Worm (Caenorhabditis elegans) whole organism, late embryonic: Measurements from ENCODE around the gene Y39B6A.5.

Source experiments
- C38D4.7 ChIP-seq: fragments of 200-800 bp; sonication (Bioruptor generic); optimal IDR thresholded peaks from 2 replicates; lab custom pipeline; 2018; ENCODE audit warnings: mild to moderate bottlenecking, missing genetic modification characterization, moderate library complexity, missing compliant biosample characterization
- K02D7.2 ChIP-seq: sonication (generic microtip); optimal IDR thresholded peaks from 2 replicates; lab custom pipeline; 2017; ENCODE audit warnings: mild to moderate bottlenecking, missing genetic modification characterization, missing compliant biosample characterization
- K09A11.1 ChIP-seq: sonication (generic microtip); optimal IDR thresholded peaks from 2 replicates; lab custom pipeline; 2017; ENCODE audit warnings: antibody characterized with exemption, mild to moderate bottlenecking, missing genetic modification characterization, missing compliant biosample characterization; ENCODE audit not compliant: insufficient read depth
- T23F11.4 ChIP-seq: fragments of 200-800 bp; sonication (Bioruptor generic); optimal IDR thresholded peaks from 2 replicates; lab custom pipeline; 2018; ENCODE audit warnings: mild to moderate bottlenecking, missing genetic modification characterization, missing compliant biosample characterization
- Y22D7AL.16 ChIP-seq: sonication (generic microtip); optimal IDR thresholded peaks from 2 replicates; lab custom pipeline; 2016; ENCODE audit warnings: missing genetic modification characterization, missing compliant biosample characterization
- ahr-1 ChIP-seq: sonication (generic microtip); optimal IDR thresholded peaks from 2 replicates; lab custom pipeline; 2016; ENCODE audit warnings: missing genetic modification characterization, missing compliant biosample characterization
- ama-1 ChIP-seq: fragments of 150-350 bp; optimal IDR thresholded peaks from 2 replicates; lab custom pipeline; 2014
- ceh-14 ChIP-seq: sonication (generic microtip); optimal IDR thresholded peaks from 2 replicates; lab custom pipeline; 2016; ENCODE audit warnings: missing genotype, missing genetic modification characterization, missing compliant biosample characterization
- ceh-19 ChIP-seq: fragments of 200-800 bp; sonication (Bioruptor generic); optimal IDR thresholded peaks from 2 replicates; lab custom pipeline; 2018; ENCODE audit warnings: mild to moderate bottlenecking, missing genetic modification characterization, missing compliant biosample characterization
- ceh-2 ChIP-seq: sonication (generic microtip); optimal IDR thresholded peaks from 2 replicates; lab custom pipeline; 2016; ENCODE audit warnings: missing genotype, missing genetic modification characterization, missing compliant biosample characterization
- ceh-22 ChIP-seq: sonication (generic microtip); optimal IDR thresholded peaks from 2 replicates; lab custom pipeline; 2017; ENCODE audit warnings: missing biosample characterization, missing genetic modification characterization
- ceh-31 ChIP-seq: sonication (generic microtip); optimal IDR thresholded peaks from 2 replicates; lab custom pipeline; 2016; ENCODE audit warnings: missing genetic modification characterization, missing compliant biosample characterization
- ceh-48 ChIP-seq: sonication (generic microtip); optimal IDR thresholded peaks from 2 replicates; lab custom pipeline; 2016; ENCODE audit warnings: missing genetic modification characterization, inconsistent platforms, missing compliant biosample characterization
- che-1 ChIP-seq: sonication (generic microtip); optimal IDR thresholded peaks from 2 replicates; lab custom pipeline; 2016; ENCODE audit warnings: mild to moderate bottlenecking, missing genetic modification characterization, missing compliant biosample characterization
- dve-1 ChIP-seq: sonication (generic microtip); optimal IDR thresholded peaks from 2 replicates; lab custom pipeline; 2017; ENCODE audit warnings: antibody characterized with exemption, mild to moderate bottlenecking, missing genetic modification characterization, missing compliant biosample characterization
- elt-4 ChIP-seq: sonication (generic microtip); optimal IDR thresholded peaks from 2 replicates; lab custom pipeline; 2016; ENCODE audit warnings: missing genetic modification characterization, missing compliant biosample characterization
- fkh-10 ChIP-seq: fragments of 150-350 bp; optimal IDR thresholded peaks from 2 replicates; lab custom pipeline; 2014; ENCODE audit warnings: missing biosample characterization, missing genetic modification reagents, missing genetic modification characterization
- fkh-6 ChIP-seq: sonication (generic microtip); optimal IDR thresholded peaks from 2 replicates; lab custom pipeline; 2016; ENCODE audit warnings: missing genetic modification characterization, missing compliant biosample characterization
- hlh-13 ChIP-seq: fragments of 200-800 bp; sonication (Bioruptor generic); optimal IDR thresholded peaks from 2 replicates; lab custom pipeline; 2018; ENCODE audit warnings: mild to moderate bottlenecking, missing genetic modification characterization, missing compliant biosample characterization
- hlh-30 ChIP-seq: sonication (generic microtip); optimal IDR thresholded peaks from 2 replicates; lab custom pipeline; 2017; ENCODE audit warnings: antibody characterized with exemption, missing genetic modification characterization, missing compliant biosample characterization; ENCODE audit not compliant: insufficient read depth
- hlh-6 ChIP-seq: sonication (generic microtip); optimal IDR thresholded peaks from 2 replicates; lab custom pipeline; 2016; ENCODE audit warnings: missing genotype, missing genetic modification characterization, missing compliant biosample characterization
- hlh-8 ChIP-seq: sonication (generic microtip); optimal IDR thresholded peaks from 2 replicates; lab custom pipeline; 2016; ENCODE audit warnings: missing genotype, missing genetic modification characterization, missing compliant biosample characterization
- madf-2 ChIP-seq: sonication (generic microtip); optimal IDR thresholded peaks from 2 replicates; lab custom pipeline; 2017; ENCODE audit warnings: missing genetic modification characterization, missing compliant biosample characterization
- mec-3 ChIP-seq: sonication (generic microtip); optimal IDR thresholded peaks from 2 replicates; lab custom pipeline; 2016; ENCODE audit warnings: borderline replicate concordance, missing genetic modification characterization, missing compliant biosample characterization
- nhr-11 ChIP-seq: fragments of 150-350 bp; optimal IDR thresholded peaks from 2 replicates; lab custom pipeline; 2014; ENCODE audit warnings: missing biosample characterization, missing genetic modification characterization
- pag-3 ChIP-seq: sonication (generic microtip); optimal IDR thresholded peaks from 2 replicates; lab custom pipeline; 2016; ENCODE audit warnings: missing compliant biosample characterization, missing genetic modification characterization, borderline replicate concordance
- pat-9 ChIP-seq: fragments of 200-800 bp; sonication (Bioruptor generic); optimal IDR thresholded peaks from 2 replicates; lab custom pipeline; 2018; ENCODE audit warnings: mild to moderate bottlenecking, missing genetic modification characterization, moderate library complexity, missing compliant biosample characterization
- pha-2 ChIP-seq: sonication (generic microtip); optimal IDR thresholded peaks from 2 replicates; lab custom pipeline; 2017; ENCODE audit warnings: mild to moderate bottlenecking, missing genetic modification characterization, missing compliant biosample characterization
- pha-4 ChIP-seq: fragments of 150-350 bp; optimal IDR thresholded peaks from 2 replicates; lab custom pipeline; 2018; ENCODE audit warnings: missing biosample characterization, missing genetic modification reagents, missing genetic modification characterization
- pqm-1 ChIP-seq: sonication (generic microtip); optimal IDR thresholded peaks from 2 replicates; lab custom pipeline; 2016; ENCODE audit warnings: missing genetic modification characterization, missing compliant biosample characterization
- sdc-2 ChIP-seq: sonication (generic microtip); optimal IDR thresholded peaks from 2 replicates; lab custom pipeline; 2016; ENCODE audit warnings: missing genotype, missing genetic modification characterization, missing compliant biosample characterization
- sox-2 ChIP-seq: fragments of 200-800 bp; sonication (Bioruptor generic); IDR thresholded peaks from 2 replicates; pipeline ENCODE4 v1.3.6; 2022; ENCODE audit warnings: missing genetic modification reagents, missing genetic modification characterization, missing compliant biosample characterization
- sox-4 ChIP-seq: sonication (generic microtip); optimal IDR thresholded peaks from 2 replicates; lab custom pipeline; 2017; ENCODE audit warnings: mild to moderate bottlenecking, missing genetic modification characterization, inconsistent platforms, missing compliant biosample characterization
- syd-9 ChIP-seq: sonication (generic microtip); optimal IDR thresholded peaks from 2 replicates; lab custom pipeline; 2016; ENCODE audit warnings: mild to moderate bottlenecking, missing genetic modification characterization, moderate library complexity, missing compliant biosample characterization
- ttx-3 ChIP-seq: sonication (generic microtip); optimal IDR thresholded peaks from 2 replicates; lab custom pipeline; 2016; ENCODE audit warnings: missing genetic modification reagents, missing genetic modification characterization, missing compliant biosample characterization
- unc-42 ChIP-seq: sonication (generic microtip); optimal IDR thresholded peaks from 2 replicates; lab custom pipeline; 2016; ENCODE audit warnings: missing genotype, missing genetic modification characterization, missing compliant biosample characterization
- unc-86 ChIP-seq: sonication (generic microtip); optimal IDR thresholded peaks from 2 replicates; lab custom pipeline; 2016; ENCODE audit warnings: missing genetic modification characterization, missing compliant biosample characterization
- ztf-16 ChIP-seq: sonication (generic microtip); optimal IDR thresholded peaks from 2 replicates; lab custom pipeline; 2017; ENCODE audit warnings: missing genetic modification characterization, missing compliant biosample characterization

The Y39B6A.5 gene

DNA sequence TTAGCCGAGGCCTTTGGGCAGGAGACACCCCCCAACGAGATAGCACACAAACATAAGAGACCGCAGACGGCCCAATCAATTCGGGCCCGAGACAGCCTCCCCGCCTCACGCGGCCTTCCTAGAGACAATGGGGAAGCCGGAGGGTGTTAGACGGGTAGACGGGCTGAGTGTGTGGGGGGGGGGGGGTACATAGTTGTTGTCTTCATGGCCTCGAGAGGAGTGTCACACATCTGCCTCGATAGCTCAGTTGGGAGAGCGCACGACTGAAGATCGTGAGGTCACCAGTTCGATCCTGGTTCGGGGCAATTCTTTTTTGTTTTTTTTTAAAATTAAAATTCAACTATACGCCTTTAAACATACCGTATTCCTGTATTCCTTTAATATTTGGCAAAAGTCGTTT is 32.9 kb downstream of the Y39B6A.5 start (continued):
- no peak for TF ChIP-seq ceh-22 (tag; lab: Kevin White, UChicago)
- TF ChIP-seq ceh-19 = peak; percentile 76
- TF ChIP-seq che-1 = peak; percentile 80
- TF ChIP-seq hlh-6 = peak; percentile 66
- TF ChIP-seq unc-42 (tag; lab: Kevin White, UChicago) = peak; percentile 13
- TF ChIP-seq ttx-3 = peak; percentile 69
- peak; percentile 93 for TF ChIP-seq pha-2 (tag; lab: Kevin White, UChicago)
- TF ChIP-seq syd-9 (tag; lab: Kevin White, UChicago) = peak; percentile 55
- TF ChIP-seq pqm-1 = peak; percentile 13
- TF ChIP-seq ceh-14 (tag; lab: Kevin White, UChicago) = peak; percentile 62
- peak; percentile 65 for TF ChIP-seq hlh-13 (GFP tag; lab: Kevin White, UChicago)
- TF ChIP-seq dve-1 (tag; lab: Kevin White, UChicago) = peak; percentile 38
- TF ChIP-seq fkh-6 (tag; lab: Kevin White, UChicago) = peak; percentile 50
- TF ChIP-seq ceh-48 (tag; lab: Kevin White, UChicago) = peak; percentile 69
- peak; percentile 64 for TF ChIP-seq Y22D7AL.16
- TF ChIP-seq ama-1 (lab: Kevin White, UChicago) = no peak
- peak; percentile 81 for TF ChIP-seq hlh-30 (tag; lab: Kevin White, UChicago)
- TF ChIP-seq ceh-2 = peak; percentile 30
- peak; percentile 28 for TF ChIP-seq ahr-1
- peak; percentile 18 for TF ChIP-seq pag-3 (tag; lab: Kevin White, UChicago)
- TF ChIP-seq nhr-11 (tag; lab: Kevin White, UChicago) = no peak
- no peak for TF ChIP-seq mec-3
- TF ChIP-seq C38D4.7 (GFP tag; lab: Kevin White, UChicago) = peak; percentile 75
- peak; percentile 65 for TF ChIP-seq sox-4
- peak; percentile 57 for TF ChIP-seq K09A11.1 (tag; lab: Kevin White, UChicago)
- TF ChIP-seq pat-9 (tag; lab: Kevin White, UChicago) = peak; percentile 71

DNA sequence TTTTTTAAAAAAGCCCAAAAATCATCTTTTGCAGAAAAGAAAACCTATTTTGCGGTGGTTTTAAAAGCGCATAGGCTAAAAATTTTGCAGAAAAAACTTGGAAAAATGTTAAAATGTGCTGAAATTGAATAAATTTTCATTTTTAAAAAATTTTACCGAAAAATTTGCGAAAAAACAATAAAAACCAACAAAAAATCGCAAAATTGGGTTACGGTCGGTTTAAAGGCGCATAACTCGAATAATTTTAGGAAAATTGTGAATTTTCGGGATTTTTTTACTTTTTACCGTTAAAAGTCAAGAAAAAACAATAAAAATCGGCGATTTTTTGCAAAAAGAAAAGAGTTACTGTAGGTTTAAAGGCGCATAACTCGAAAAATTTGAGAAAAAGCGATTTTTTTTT is 33.4 kb downstream of the Y39B6A.5 start:
- TF ChIP-seq K02D7.2 (no peak), ceh-22 (tag; lab: Kevin White, UChicago) (no peak), hlh-8 (no peak), fkh-10 (no peak), ceh-19 (no peak), T23F11.4 (GFP tag; lab: Kevin White, UChicago) (no peak), ceh-31 (tag; lab: Kevin White, UChicago) (no peak), fkh-6 (tag; lab: Kevin White, UChicago) (no peak), pag-3 (tag; lab: Kevin White, UChicago) (no peak), madf-2 (tag; lab: Kevin White, UChicago) (no peak), pha-4 (tag; lab: Kevin White, UChicago) (no peak)

DNA sequence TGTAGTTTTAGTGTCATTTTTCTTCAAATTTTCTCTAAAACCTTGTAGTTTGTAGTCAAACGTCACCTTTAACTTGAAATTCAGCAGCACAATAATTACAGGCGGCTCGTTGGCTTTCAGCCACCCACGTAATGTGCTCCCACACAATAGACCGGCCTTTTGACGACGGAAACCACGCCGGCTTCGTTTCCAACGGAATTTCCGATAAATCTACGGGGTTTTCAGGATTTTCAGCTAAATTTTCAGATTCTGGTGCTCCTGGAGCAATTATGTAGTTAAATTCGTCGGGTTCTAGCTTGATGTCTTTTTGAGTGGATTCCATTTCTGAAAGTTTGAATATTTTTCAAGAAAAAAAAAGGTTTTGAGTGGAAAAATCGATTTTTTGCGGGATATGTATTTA is 34.1 kb downstream of the Y39B6A.5 start, which contains the start of gene bed-1:
Gene bed-1, minus strand, starts transcription at position 337 of the 400 bp plus-strand sequence.
- TF ChIP-seq ceh-48 (tag; lab: Kevin White, UChicago) (no peak), elt-4 (tag; lab: Kevin White, UChicago) (no peak), hlh-8 (no peak), pqm-1 (no peak), ztf-16 (tag; lab: Kevin White, UChicago) (no peak), sox-4 (no peak), sox-2 (GFP tag; lab: Robert Waterston, UW) (no peak), ceh-22 (tag; lab: Kevin White, UChicago) (no peak), pha-4 (tag; lab: Kevin White, UChicago) (no peak), ceh-19 (no peak), dve-1 (tag; lab: Kevin White, UChicago) (no peak), ama-1 (lab: Kevin White, UChicago) (no peak), pat-9 (tag; lab: Kevin White, UChicago) (no peak), unc-86 (no peak), sdc-2 (no peak)
